Worm (Caenorhabditis elegans): ENCODE results near the gene srh-36.

DNA sequence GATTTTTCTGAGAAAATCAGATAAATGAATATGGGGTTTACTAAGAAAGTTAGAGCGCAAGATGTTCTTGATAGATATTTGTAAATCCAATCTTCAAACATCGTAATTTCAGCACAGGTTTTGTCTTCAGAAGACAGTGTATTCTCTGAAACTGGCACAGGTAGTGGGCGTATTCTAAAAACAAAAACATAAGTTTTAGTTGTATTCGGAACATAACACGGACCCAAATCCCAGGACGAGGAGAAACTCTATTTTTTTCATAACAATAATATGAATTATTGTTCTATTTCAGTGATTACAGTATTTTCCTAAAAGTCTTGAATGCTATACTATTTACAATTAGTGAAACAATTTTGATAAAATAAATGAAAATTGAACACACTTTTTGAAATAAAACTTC lies 15.0 kb upstream of the srh-36 start, which contains the start of gene srj-45:
- TF ChIP-seq lsy-2 (tag; optimal IDR thresholded peaks at IDR 0.05) (no peak), lin-32 (GFP tag; optimal IDR thresholded peaks at IDR 0.05) (no peak), ces-1 (GFP tag; optimal IDR thresholded peaks at IDR 0.05) (no peak), lin-13 (tag; optimal IDR thresholded peaks at IDR 0.05) (no peak), ceh-83 (GFP tag; optimal IDR thresholded peaks at IDR 0.05) (no peak), elt-1 (tag; optimal IDR thresholded peaks at IDR 0.05; ENCODE audit: borderline replicate concordance, insufficient read depth) (no peak), unc-39 (tag; optimal IDR thresholded peaks at IDR 0.05) (no peak), pha-4 (tag; optimal IDR thresholded peaks at IDR 0.05) (no peak), nhr-237 (tag; optimal IDR thresholded peaks at IDR 0.05) (no peak), nhr-76 (tag; optimal IDR thresholded peaks at IDR 0.05) (no peak), nhr-28 (tag; optimal IDR thresholded peaks at IDR 0.05) (no peak)
